Worm (Caenorhabditis elegans) whole organism, dauer: ENCODE data around the gene F17E9.15.
"Not testable (repeated sequence)": the region's sequence is repeated elsewhere in the genome, so short reads cannot be mapped to it uniquely, and the experiment has no call there.

ENCODE experiments used
- unc-62 ChIP-seq: sonication (generic microtip); optimal IDR thresholded peaks from 2 replicates; lab custom pipeline; 2017; ENCODE audit warnings: missing biosample characterization, missing genetic modification reagents, missing genetic modification characterization

Gene F17E9.15

DNA sequence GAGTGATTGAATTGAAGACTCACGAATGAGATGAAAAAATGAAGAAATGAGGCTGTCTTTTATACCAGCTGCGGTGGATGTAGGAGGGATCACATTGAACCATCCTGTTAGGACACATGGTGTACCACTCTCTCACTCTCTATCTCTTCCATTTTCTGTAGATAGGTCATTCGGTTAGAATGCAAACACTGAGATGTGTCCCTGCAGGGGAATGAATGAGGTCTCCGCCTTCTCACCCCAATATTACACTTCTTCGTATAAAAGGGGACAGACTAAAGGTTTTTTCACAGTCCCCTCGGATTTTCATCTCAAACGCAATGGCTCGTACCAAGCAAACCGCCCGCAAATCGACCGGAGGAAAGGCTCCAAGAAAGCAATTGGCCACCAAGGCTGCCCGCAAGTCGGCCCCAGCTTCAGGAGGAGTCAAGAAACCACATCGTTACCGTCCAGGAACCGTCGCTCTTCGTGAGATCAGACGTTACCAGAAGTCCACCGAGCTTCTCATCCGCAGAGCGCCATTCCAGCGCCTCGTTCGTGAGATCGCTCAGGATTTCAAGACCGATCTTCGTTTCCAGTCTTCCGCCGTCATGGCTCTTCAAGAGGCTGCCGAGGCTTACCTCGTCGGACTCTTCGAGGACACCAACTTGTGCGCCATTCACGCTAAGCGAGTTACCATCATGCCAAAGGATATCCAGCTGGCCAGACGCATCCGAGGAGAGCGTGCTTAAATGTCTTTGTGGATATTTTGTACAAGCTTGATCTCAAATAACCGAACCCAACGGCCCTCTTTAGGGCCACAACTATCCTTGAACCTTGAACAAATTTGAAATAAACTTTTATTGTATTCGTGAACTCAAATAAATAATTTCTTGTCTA is 13.0 kb upstream of the F17E9.15 start, which contains the start of gene his-32:
his-32 (plus strand) TSS at position 318 of the 876 bp plus-strand sequence.
- no peak for TF ChIP-seq unc-62 (GFP tag; lab: Kevin White, UChicago)

DNA sequence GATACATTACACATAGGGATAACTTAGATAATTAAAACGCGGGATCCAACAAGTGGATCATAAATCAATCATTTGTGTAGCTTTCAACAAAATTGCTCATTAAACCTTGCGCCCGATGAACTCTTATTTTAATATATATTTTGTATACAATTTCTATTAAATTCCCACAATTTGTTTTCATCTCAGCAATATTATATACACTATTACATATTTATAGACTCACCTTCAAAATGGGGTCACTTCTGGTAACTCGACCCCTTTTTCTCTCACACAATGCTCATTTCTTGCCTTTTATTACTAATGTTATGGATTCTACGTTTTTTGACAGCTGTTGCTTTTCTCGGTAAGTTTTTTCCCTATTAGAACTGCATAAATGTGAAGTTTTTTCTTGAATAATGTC is 7.6 kb upstream of the F17E9.15 start, which contains the start of gene lgc-6:
lgc-6 (plus strand) TSS at position 301 of the 400 bp plus-strand sequence.
- TF ChIP-seq unc-62 (GFP tag; lab: Kevin White, UChicago), result no peak

DNA sequence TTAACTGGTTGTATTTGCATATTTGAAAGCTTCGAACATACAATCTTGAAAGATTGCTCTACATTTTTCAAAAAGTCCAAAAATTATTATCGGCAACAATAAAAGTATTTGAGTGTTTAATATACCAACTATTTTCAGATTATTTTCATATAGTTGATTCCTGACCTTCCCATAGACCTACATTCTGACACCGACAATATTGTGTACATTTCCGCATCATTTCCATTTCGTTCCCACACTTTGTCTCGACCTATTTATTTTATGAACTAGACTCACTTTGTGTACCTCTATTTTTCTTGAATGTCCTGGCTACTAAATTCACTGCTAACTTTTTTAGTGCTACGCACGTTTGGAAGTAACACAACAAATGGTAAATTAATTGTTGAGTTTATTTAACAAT is 4.8 kb upstream of the F17E9.15 start, which contains the start of gene lgc-5:
lgc-5 (plus strand) TSS at position 301 of the 400 bp plus-strand sequence.
- no peak for TF ChIP-seq unc-62 (GFP tag; lab: Kevin White, UChicago)

DNA sequence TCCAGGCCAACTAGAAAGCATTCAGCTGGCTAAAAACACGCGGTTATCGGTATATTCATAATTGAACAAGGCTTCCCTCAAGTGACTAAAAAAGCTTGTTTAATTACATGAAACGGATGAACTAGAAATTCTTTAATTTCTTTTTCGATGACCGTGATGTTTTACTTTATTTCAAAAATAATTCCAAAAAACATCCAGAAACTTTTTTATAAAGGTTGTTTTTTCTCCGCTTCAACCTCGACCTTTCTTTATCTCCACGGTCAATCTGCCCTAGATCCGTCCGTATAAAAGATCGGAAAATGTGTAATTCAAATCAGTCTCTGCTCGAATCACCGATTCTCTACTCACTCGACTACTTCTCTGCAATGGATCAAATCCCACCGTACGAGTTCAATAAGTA is 1.7 kb upstream of the F17E9.15 start, which contains the start of gene F17E9.5:
F17E9.5 (plus strand) TSS at position 301 of the 400 bp plus-strand sequence.
- TF ChIP-seq unc-62 (GFP tag; lab: Kevin White, UChicago), result no peak

DNA sequence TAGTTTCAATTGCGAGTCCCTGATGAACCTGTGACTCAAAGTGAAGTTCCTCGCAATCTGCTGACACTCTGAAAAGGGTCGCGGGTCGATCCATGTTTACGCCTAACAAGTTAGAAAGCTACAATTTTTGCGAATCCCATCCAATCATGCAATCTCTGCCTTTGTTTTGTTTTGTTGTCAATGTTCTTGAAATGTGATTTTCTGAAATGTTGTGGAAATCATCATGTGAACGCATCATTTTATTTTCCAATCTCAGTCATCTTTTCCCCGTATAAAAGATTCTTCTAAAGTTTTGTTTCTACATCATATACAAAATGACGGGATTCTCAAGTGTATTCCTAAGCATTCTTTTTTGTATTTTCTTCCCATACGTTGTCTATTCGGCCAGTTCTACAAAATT is 855 bp downstream of the F17E9.15 start, which contains the start of gene F17E9.4:
F17E9.4 (plus strand) TSS at position 301 of the 400 bp plus-strand sequence.
- TF ChIP-seq unc-62 (GFP tag; lab: Kevin White, UChicago), result no peak

DNA sequence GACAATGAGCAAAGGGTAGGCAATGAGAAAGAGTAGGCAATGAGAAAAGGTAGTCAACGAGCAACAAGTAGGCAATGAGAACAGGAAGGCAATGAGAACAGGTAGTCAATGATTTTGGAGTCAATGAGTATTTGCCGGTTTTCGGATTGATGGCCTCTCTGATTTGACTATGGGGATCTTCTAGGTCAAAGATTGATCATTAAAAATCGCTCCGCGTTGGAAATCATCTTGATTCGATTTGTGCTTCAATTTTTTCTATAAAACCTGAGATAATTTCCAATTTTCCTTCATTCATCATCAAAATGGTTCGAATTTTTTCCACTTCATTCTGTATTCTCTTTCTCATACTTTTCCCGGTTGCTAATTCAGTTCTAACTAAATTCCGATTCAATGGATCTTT is 4.8 kb downstream of the F17E9.15 start, which contains the start of gene F17E9.16:
F17E9.16 (plus strand) TSS at position 301 of the 400 bp plus-strand sequence.
- not testable (repeated sequence) for TF ChIP-seq unc-62 (GFP tag; lab: Kevin White, UChicago)

DNA sequence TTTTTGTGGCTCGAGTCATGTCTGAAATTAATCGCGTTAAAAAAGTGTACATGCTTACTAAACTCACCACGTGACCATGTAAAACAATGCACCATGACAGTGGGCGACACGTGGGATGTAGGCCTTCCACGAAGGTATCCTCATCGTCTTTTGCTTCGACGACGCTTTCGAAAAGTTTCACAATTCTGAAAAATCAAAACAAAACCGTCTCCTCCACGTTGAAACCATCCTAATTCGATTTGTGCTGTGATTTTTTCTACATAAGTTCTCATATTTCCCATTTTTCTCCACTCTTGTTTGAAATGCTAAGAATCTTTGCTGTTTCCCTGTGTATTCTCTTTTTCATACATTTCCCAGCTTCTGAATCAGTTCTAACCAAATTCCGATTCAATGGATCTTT is 7.4 kb downstream of the F17E9.15 start, which contains the start of gene F17E9.3:
F17E9.3 (plus strand) TSS at position 301 of the 400 bp plus-strand sequence.
- no peak for TF ChIP-seq unc-62 (GFP tag; lab: Kevin White, UChicago)

DNA sequence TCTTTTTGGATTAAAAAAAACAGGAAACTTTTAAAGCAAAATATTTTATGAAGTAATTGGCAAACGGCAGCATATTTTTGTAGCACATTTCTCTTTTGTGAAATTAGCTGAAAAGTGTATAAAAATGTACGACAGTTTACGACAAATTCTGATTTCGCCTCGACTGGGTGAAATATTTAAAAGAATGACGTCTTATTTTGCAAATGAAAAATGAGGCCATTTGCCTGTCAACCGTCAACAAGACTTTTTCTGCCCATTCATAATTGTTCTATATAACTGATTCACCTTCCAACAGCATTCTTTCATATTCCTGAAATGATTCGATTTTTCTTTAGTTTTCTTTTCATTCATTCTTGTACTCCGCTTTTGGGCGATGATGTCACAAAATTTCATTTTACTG is 8.4 kb downstream of the F17E9.15 start, which contains the start of the genes F17E9.2 and col-116:
F17E9.2 (plus strand) TSS at position 301 of the 400 bp plus-strand sequence.
col-116 (plus strand) TSS at position 315 of the 400 bp plus-strand sequence.
- TF ChIP-seq unc-62 (GFP tag; lab: Kevin White, UChicago), result no peak

DNA sequence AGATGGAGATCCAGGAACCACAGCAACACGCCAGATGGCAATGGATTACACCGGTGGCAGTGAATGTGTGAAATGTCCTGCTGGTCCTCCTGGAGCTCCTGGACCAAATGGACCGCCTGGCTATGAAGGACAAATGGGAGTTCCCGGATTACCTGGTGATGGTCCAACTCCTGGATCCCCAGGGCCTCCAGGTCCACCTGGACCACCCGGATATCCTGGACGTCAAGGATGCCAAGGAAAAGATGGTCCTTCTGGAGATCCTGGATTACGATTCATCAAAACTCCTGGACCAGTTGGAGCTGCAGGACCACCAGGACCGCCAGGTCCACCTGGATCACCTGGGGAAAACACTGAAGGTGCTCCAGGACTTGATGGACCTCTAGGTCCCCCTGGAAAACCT is 10.1 kb downstream of the F17E9.15 start:
- TF ChIP-seq unc-62 (GFP tag; lab: Kevin White, UChicago), result no peak

DNA sequence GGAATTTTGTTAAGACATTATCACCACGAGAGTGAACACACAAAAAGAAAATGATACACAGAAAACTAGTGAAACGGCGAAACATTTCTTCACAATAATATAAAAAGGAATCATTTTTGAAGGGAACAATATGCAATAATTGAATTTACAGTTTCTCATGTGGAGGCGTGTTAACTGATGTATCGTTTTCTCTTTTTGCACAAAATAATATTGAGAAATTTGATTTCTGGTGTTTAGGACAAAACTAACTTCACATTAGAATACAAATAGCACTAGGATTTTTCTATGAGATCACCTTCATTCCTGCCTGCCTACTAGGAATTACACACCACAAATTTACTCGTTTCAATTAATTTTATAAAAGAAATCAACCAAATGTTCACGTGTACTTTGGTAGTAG is 11.3 kb downstream of the F17E9.15 start, which contains the start of gene D2096.13:
D2096.13 (minus strand) TSS at position 101 of the 400 bp plus-strand sequence.
- TF ChIP-seq unc-62 (GFP tag; lab: Kevin White, UChicago), result no peak

DNA sequence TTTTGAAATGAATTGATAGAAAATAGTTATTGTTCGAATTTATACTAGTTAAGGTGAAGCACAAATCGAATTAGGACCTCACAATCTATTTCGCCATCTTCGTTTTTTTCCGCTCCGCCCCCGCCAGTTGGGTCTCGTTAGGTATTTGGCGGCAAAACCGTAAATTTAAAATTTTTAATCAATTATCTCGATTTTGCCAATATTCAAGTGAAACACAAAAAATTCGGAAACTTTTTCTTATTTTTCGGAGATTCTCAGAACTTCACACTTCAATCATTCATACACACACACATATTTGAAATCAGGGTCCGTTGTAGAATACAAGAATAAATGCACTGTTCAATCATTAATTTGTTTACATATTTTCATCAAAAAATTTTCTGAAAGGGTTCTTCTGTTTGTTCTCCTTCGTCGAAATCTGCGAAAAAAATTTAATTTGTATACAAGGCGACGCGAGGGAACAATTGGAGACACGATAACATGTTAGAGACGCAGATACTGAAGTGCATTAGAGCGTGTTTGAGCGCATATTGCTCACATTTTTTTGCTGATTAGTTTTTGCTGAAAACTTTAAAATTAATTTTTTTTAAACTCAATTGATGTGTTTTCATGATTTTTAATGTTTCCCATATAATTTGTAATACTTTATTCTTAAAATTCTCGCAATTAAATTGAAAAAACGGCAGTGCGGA is 12.6 kb downstream of the F17E9.15 start, which contains the start of gene D2096.5:
D2096.5 (minus strand) TSS at position 51 of the 692 bp plus-strand sequence.
- no peak for TF ChIP-seq unc-62 (GFP tag; lab: Kevin White, UChicago)

DNA sequence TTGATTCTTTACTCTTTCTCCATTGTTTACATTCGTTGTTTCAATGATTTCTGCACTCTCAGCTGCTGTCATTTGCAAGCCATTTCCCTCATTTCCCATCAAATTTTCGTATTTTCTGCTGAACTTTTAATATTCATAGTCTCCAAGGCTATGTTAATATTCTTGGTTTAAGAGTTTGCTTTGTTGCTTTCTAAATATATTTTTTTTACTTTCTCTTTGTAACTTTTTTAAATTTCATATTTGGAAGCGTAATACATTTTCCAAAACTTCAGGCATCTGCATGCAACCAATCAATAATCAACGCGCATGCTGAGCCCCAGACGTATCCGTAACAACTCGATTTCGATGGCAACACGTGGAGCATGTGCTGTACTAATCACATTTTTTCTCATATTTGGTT is 13.6 kb downstream of the F17E9.15 start, which contains the start of gene sqv-1:
sqv-1 (plus strand) TSS at position 301 of the 400 bp plus-strand sequence.
- no peak for TF ChIP-seq unc-62 (GFP tag; lab: Kevin White, UChicago)

DNA sequence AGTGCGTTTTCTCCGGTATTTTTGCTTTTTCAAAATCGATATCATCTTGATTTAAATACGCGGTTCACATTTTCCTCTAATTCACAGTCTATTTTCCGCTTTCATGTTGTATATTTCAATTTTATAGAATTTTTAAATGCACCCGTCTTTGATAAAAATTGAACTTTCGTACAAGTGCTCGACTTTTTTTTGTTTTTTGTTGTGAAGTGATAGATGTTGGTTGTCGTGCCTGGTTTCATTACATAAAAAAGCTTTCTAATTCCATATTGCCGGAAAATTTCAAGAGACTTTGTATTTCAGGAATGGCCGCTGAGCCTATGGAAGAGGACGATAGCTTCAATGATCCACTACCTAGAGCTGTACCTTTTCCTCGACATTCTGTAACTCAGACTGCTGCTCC is 15.9 kb downstream of the F17E9.15 start, which contains the start of gene D2096.12:
D2096.12 (plus strand) TSS at position 301 of the 400 bp plus-strand sequence.
- TF ChIP-seq unc-62 (GFP tag; lab: Kevin White, UChicago), result no peak

DNA sequence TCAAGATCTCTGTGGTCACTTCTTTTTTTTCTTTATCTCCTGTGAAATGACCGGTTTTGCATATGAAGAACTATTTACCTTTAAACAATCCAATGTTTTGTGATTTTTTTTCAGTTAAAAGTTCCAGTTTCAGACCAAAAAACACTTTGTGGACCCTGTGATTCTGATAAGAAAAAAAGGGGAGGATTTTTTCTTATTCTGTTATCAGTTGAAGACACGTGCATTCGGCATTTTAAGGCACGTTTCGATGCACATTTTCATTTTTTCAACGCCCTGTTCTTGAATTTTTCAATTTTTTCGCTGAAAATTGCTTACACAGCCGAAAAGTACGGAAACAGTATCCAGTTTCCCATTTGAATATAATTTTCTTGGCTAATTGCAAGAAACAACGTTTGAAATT is 19.1 kb downstream of the F17E9.15 start, which contains the start of gene aagr-1:
aagr-1 (plus strand) TSS at position 227 of the 400 bp plus-strand sequence.
- no peak for TF ChIP-seq unc-62 (GFP tag; lab: Kevin White, UChicago)

DNA sequence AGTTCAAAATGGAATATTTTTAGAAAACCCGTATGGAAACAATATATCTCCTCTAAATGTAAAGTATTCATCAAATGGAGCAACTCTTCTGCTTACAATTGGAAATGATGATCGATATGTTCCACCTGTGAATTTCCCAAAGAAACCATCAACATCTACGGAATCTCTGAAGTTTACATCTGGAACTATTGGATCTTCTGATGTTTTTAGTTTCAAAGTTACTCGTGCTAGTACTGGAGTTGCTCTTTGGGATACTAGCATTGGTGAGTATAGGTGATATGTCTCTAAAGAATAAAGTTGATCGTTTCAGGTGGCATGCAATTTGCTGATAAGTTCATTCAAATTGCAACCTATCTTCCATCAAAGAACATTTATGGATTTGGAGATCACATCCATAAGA is 20.7 kb downstream of the F17E9.15 start:
- no peak for TF ChIP-seq unc-62 (GFP tag; lab: Kevin White, UChicago)
